Worm (Caenorhabditis elegans) whole organism, L2 larva: ENCODE data around the gene nspc-3.
A peak's percentile ranks its signal among the peaks of the same experiment; 100 is the strongest.

ENCODE experiments used
- C34F6.9 ChIP-seq: fragments of 150-350 bp; optimal IDR thresholded peaks from 2 replicates; lab custom pipeline; 2014; ENCODE audit warnings: missing biosample characterization, missing genetic modification characterization
- F13H6.1 ChIP-seq: sonication (generic microtip); optimal IDR thresholded peaks from 2 replicates; lab custom pipeline; 2016; ENCODE audit warnings: missing genetic modification characterization, missing compliant biosample characterization
- R02D3.7 ChIP-seq: fragments of 150-350 bp; optimal IDR thresholded peaks from 2 replicates; lab custom pipeline; 2014; ENCODE audit warnings: missing biosample characterization, missing genetic modification characterization
- Y55F3AM.14 ChIP-seq: fragments of 200-800 bp; sonication (Bioruptor generic); optimal IDR thresholded peaks from 2 replicates; lab custom pipeline; 2018; ENCODE audit warnings: mild to moderate bottlenecking, missing genetic modification characterization, missing compliant biosample characterization
- ZK546.5 ChIP-seq: sonication (generic microtip); optimal IDR thresholded peaks from 2 replicates; lab custom pipeline; 2017; ENCODE audit warnings: missing biosample characterization, missing genetic modification characterization
- alr-1 ChIP-seq: fragments of 150-350 bp; optimal IDR thresholded peaks from 2 replicates; lab custom pipeline; 2014; ENCODE audit warnings: missing biosample characterization, missing genetic modification characterization
- aly-2 ChIP-seq: fragments of 150-350 bp; optimal IDR thresholded peaks from 2 replicates; lab custom pipeline; 2014; ENCODE audit warnings: missing biosample characterization, missing genetic modification characterization
- blmp-1 ChIP-seq: sonication (generic microtip); optimal IDR thresholded peaks from 2 replicates; lab custom pipeline; 2017; ENCODE audit warnings: missing genetic modification characterization, mild to moderate bottlenecking, missing compliant biosample characterization, antibody characterized with exemption, moderate library complexity; ENCODE audit not compliant: insufficient read depth
- ceh-16 ChIP-seq: fragments of 150-350 bp; optimal IDR thresholded peaks from 2 replicates; lab custom pipeline; 2014; ENCODE audit warnings: missing biosample characterization, missing genetic modification characterization
- ceh-82 ChIP-seq: fragments of 150-350 bp; optimal IDR thresholded peaks from 2 replicates; lab custom pipeline; 2014; ENCODE audit warnings: missing biosample characterization, missing genetic modification characterization
- crh-2 ChIP-seq: sonication (generic microtip); optimal IDR thresholded peaks from 2 replicates; lab custom pipeline; 2017; ENCODE audit warnings: missing biosample characterization, missing genetic modification characterization
- elt-3 ChIP-seq: sonication (generic microtip); optimal IDR thresholded peaks from 2 replicates; lab custom pipeline; 2017; ENCODE audit warnings: missing biosample characterization, missing genetic modification characterization
- fos-1 ChIP-seq: fragments of 150-350 bp; optimal IDR thresholded peaks from 2 replicates; lab custom pipeline; 2014; ENCODE audit warnings: missing biosample characterization, missing genetic modification characterization
- gmeb-1 ChIP-seq: fragments of 150-350 bp; optimal IDR thresholded peaks from 2 replicates; lab custom pipeline; 2014; ENCODE audit warnings: missing biosample characterization, missing genetic modification characterization
- lin-11 ChIP-seq: fragments of 150-350 bp; sonication (generic microtip); optimal IDR thresholded peaks from 2 replicates; lab custom pipeline; 2014; ENCODE audit warnings: missing biosample characterization, missing genetic modification characterization, inconsistent platforms, mixed read lengths
- lin-13 ChIP-seq: fragments of 150-350 bp; optimal IDR thresholded peaks from 2 replicates; lab custom pipeline; 2014; ENCODE audit warnings: missing biosample characterization, missing genetic modification reagents, missing genetic modification characterization
- lsy-2 ChIP-seq, 2 experiments: fragments of 150-350 bp in 1 of 2; sonication (generic microtip) in 1 of 2; optimal IDR thresholded peaks; 2 replicates each; lab custom pipeline; 2014 to 2017; ENCODE audit warnings: missing biosample characterization in 2 of 2, missing genetic modification characterization in 2 of 2
- mdl-1 ChIP-seq, 2 experiments: fragments of 150-350 bp in 1 of 2; sonication (generic microtip) in 1 of 2; optimal IDR thresholded peaks; 2 replicates each; lab custom pipeline; 2017; ENCODE audit warnings: missing biosample characterization in 2 of 2, missing genetic modification characterization in 2 of 2
- nhr-12 ChIP-seq: fragments of 150-350 bp; optimal IDR thresholded peaks from 2 replicates; lab custom pipeline; 2014; ENCODE audit warnings: missing biosample characterization, missing genetic modification characterization
- nhr-129 ChIP-seq: fragments of 150-350 bp; optimal IDR thresholded peaks from 2 replicates; lab custom pipeline; 2014; ENCODE audit warnings: missing biosample characterization, missing genetic modification characterization
- nhr-21 ChIP-seq: fragments of 150-350 bp; optimal IDR thresholded peaks from 2 replicates; lab custom pipeline; 2014; ENCODE audit warnings: missing biosample characterization, missing genetic modification characterization
- nhr-25 ChIP-seq: fragments of 150-350 bp; sonication (generic microtip); optimal IDR thresholded peaks from 3 replicates; lab custom pipeline; 2014; ENCODE audit warnings: missing biosample characterization, missing genetic modification characterization
- nhr-6 ChIP-seq: fragments of 150-350 bp; optimal IDR thresholded peaks from 2 replicates; lab custom pipeline; 2014; ENCODE audit warnings: missing biosample characterization, missing genetic modification characterization
- nhr-77 ChIP-seq: fragments of 150-350 bp; optimal IDR thresholded peaks from 2 replicates; lab custom pipeline; 2014; ENCODE audit warnings: missing biosample characterization, missing genetic modification characterization
- sem-4 ChIP-seq: fragments of 150-350 bp; optimal IDR thresholded peaks from 2 replicates; lab custom pipeline; 2014; ENCODE audit warnings: missing biosample characterization, missing genetic modification reagents, missing genetic modification characterization
- skn-1 ChIP-seq: sonication (generic microtip); optimal IDR thresholded peaks from 2 replicates; lab custom pipeline; 2017; ENCODE audit warnings: missing biosample characterization, missing genetic modification characterization
- sma-3 ChIP-seq: sonication (generic microtip); optimal IDR thresholded peaks from 2 replicates; lab custom pipeline; 2016; ENCODE audit warnings: missing genetic modification reagents, missing genetic modification characterization, missing compliant biosample characterization
- sma-9 ChIP-seq, 2 experiments: fragments of 150-350 bp in 1 of 2; sonication (generic microtip) in 1 of 2; optimal IDR thresholded peaks; 2 replicates each; lab custom pipeline; 2014 to 2016; ENCODE audit warnings: missing genetic modification characterization in 2 of 2, mild to moderate bottlenecking in 1 of 2, missing biosample characterization in 1 of 2, missing compliant biosample characterization in 1 of 2, missing genetic modification reagents in 1 of 2, moderate library complexity in 1 of 2
- snpc-4 ChIP-seq: fragments of 150-350 bp; optimal IDR thresholded peaks from 2 replicates; lab custom pipeline; 2014; ENCODE audit warnings: missing biosample characterization, missing genetic modification characterization
- unc-55 ChIP-seq: fragments of 150-350 bp; sonication (generic microtip); optimal IDR thresholded peaks from 3 replicates; lab custom pipeline; 2014; ENCODE audit warnings: missing biosample characterization, missing genetic modification reagents, missing genetic modification characterization
- zag-1 ChIP-seq: fragments of 150-350 bp; optimal IDR thresholded peaks from 2 replicates; lab custom pipeline; 2014; ENCODE audit warnings: missing biosample characterization, missing genetic modification characterization
- ztf-11 ChIP-seq: sonication (generic microtip); optimal IDR thresholded peaks from 2 replicates; lab custom pipeline; 2017; ENCODE audit warnings: missing biosample characterization, missing genetic modification characterization
- ztf-4 ChIP-seq: fragments of 150-350 bp; optimal IDR thresholded peaks from 2 replicates; lab custom pipeline; 2014; ENCODE audit warnings: missing biosample characterization, missing genetic modification characterization

Gene nspc-3

ce11 chrX:8550099-8550498, 13.2 kb downstream of the nspc-3 start (continued):
- TF ChIP-seq R02D3.7 (tag; lab: Kevin White, UChicago): no peak
- no peak for TF ChIP-seq ceh-82

- no peak for TF ChIP-seq ztf-11 (tag; lab: Kevin White, UChicago)
- peak; percentile 66 for TF ChIP-seq C34F6.9
- TF ChIP-seq zag-1 (tag; lab: Kevin White, UChicago): peak; percentile 66
- peak in 1 of 2 experiments; percentile 49 for TF ChIP-seq lsy-2 (tag; optimal IDR thresholded peaks at IDR 0.05; lab: Kevin White, UChicago)
- TF ChIP-seq nhr-129 (tag; lab: Kevin White, UChicago): peak; percentile 76
- TF ChIP-seq nhr-21 (tag; lab: Kevin White, UChicago): no peak
- TF ChIP-seq lin-11 (tag; lab: Kevin White, UChicago): peak; percentile 64
- TF ChIP-seq sma-9 (GFP tag; optimal IDR thresholded peaks at IDR 0.05; lab: Kevin White, UChicago): peak; percentile 12
- TF ChIP-seq sma-9 (tag; optimal IDR thresholded peaks at IDR 0.05; lab: Kevin White, UChicago): no peak
- peak; percentile 76 for TF ChIP-seq unc-55 (GFP tag; lab: Kevin White, UChicago)
- TF ChIP-seq fos-1 (tag; lab: Kevin White, UChicago): peak; percentile 48
- TF ChIP-seq crh-2 (tag; lab: Kevin White, UChicago): peak; percentile 46
- TF ChIP-seq mdl-1 (tag; optimal IDR thresholded peaks at IDR 0.05; lab: Kevin White, UChicago): peak in 1 of 2 experiments; percentile 69
- TF ChIP-seq lin-13: peak; percentile 42
- no peak for TF ChIP-seq elt-3
- no peak for TF ChIP-seq ztf-4 (tag; lab: Kevin White, UChicago)
- peak; percentile 28 for TF ChIP-seq snpc-4 (tag; lab: Kevin White, UChicago)
- peak; percentile 57 for TF ChIP-seq sem-4 (tag; lab: Kevin White, UChicago)
- peak; percentile 52 for TF ChIP-seq F13H6.1 (tag; lab: Kevin White, UChicago)
Observed at ce11 chrX:8551687-8552327, 14.9 kb downstream of the nspc-3 start, which contains the start of gene dhhc-14. Gene dhhc-14, plus strand, starts transcription at chrX:8552277.

- TF ChIP-seq nhr-6 (tag; lab: Kevin White, UChicago) (no peak), blmp-1 (peak; percentile 83), crh-2 (tag; lab: Kevin White, UChicago) (no peak), nhr-25 (tag; lab: Kevin White, UChicago) (peak; percentile 49), sem-4 (tag; lab: Kevin White, UChicago) (no peak), lsy-2 (tag; optimal IDR thresholded peaks at IDR 0.05; lab: Kevin White, UChicago) (no peak), ztf-4 (tag; lab: Kevin White, UChicago) (no peak), ceh-16 (tag; lab: Kevin White, UChicago) (peak; percentile 45)
- TF ChIP-seq, all 48 proteins: peak for 3
Observed at ce11 chrX:8554029-8554428, 17.1 kb downstream of the nspc-3 start.

- TF ChIP-seq lsy-2 (tag; optimal IDR thresholded peaks at IDR 0.05; lab: Kevin White, UChicago): peak in 1 of 2 experiments; percentile 17
- TF ChIP-seq skn-1 (tag; lab: Kevin White, UChicago): no peak
- no peak for TF ChIP-seq sma-9 (GFP tag; optimal IDR thresholded peaks at IDR 0.05; lab: Kevin White, UChicago)
- no peak for TF ChIP-seq sma-9 (tag; optimal IDR thresholded peaks at IDR 0.05; lab: Kevin White, UChicago)
- TF ChIP-seq nhr-25 (tag; lab: Kevin White, UChicago): peak; percentile 36
- TF ChIP-seq F13H6.1 (tag; lab: Kevin White, UChicago): peak; percentile 39
- no peak for TF ChIP-seq nhr-12 (tag; lab: Kevin White, UChicago)
- no peak for TF ChIP-seq alr-1 (tag; lab: Kevin White, UChicago)
- TF ChIP-seq unc-55 (GFP tag; lab: Kevin White, UChicago): peak; percentile 53
- TF ChIP-seq gmeb-1 (tag; lab: Kevin White, UChicago): no peak
- peak; percentile 34 for TF ChIP-seq sma-3 (GFP tag; lab: Kevin White, UChicago)
- TF ChIP-seq nhr-77 (tag; lab: Kevin White, UChicago): no peak
- TF ChIP-seq nhr-21 (tag; lab: Kevin White, UChicago): no peak
- TF ChIP-seq C34F6.9: peak; percentile 11
- peak; percentile 39 for TF ChIP-seq nhr-129 (tag; lab: Kevin White, UChicago)
- no peak for TF ChIP-seq fos-1 (tag; lab: Kevin White, UChicago)
- TF ChIP-seq elt-3: no peak
- no peak for TF ChIP-seq blmp-1
- TF ChIP-seq mdl-1 (tag; optimal IDR thresholded peaks at IDR 0.05; lab: Kevin White, UChicago): no peak
- no peak for TF ChIP-seq nhr-6 (tag; lab: Kevin White, UChicago)
- no peak for TF ChIP-seq ZK546.5 (tag; lab: Kevin White, UChicago)
- no peak for TF ChIP-seq Y55F3AM.14 (GFP tag; lab: Kevin White, UChicago)
- TF ChIP-seq sem-4 (tag; lab: Kevin White, UChicago): no peak
- TF ChIP-seq crh-2 (tag; lab: Kevin White, UChicago): no peak
- no peak for TF ChIP-seq zag-1 (tag; lab: Kevin White, UChicago)
- TF ChIP-seq aly-2 (tag; lab: Kevin White, UChicago): no peak
Observed at ce11 chrX:8556614-8557196, 19.8 kb downstream of the nspc-3 start, which contains the start of gene utx-1. Gene utx-1, plus strand, starts transcription at chrX:8557146.
